Fruit fly (Drosophila melanogaster) whole organism, embryonic: Measurements from ENCODE around the gene Lim3.

Experiments
- B-H1 ChIP-seq: fragments of 200-800 bp; sonication (Bioruptor generic); IDR thresholded peaks from 3 replicates; pipeline ENCODE4 v1.3.6; 2022; ENCODE audit warnings: missing biosample characterization, missing genetic modification characterization
- CG11504 ChIP-seq: fragments of 200-800 bp; sonication (Bioruptor generic); optimal IDR thresholded peaks from 3 replicates; lab custom pipeline; 2019; ENCODE audit warnings: missing biosample characterization, mild to moderate bottlenecking, missing genetic modification characterization, moderate library complexity
- CG13287 ChIP-seq: fragments of 200-800 bp; sonication (Bioruptor generic); IDR thresholded peaks from 2 replicates; pipeline ENCODE4 v1.3.6; 2022; ENCODE audit warnings: missing biosample characterization, missing genetic modification characterization; ENCODE audit not compliant: partially characterized antibody
- CG13775 ChIP-seq: fragments of 200-800 bp; sonication (Bioruptor generic); optimal IDR thresholded peaks from 3 replicates; lab custom pipeline; 2017; ENCODE audit warnings: missing biosample characterization, mild to moderate bottlenecking, missing genetic modification characterization
- CG14710 ChIP-seq: fragments of 200-800 bp; sonication (Bioruptor generic); optimal IDR thresholded peaks from 3 replicates; lab custom pipeline; 2019; ENCODE audit warnings: missing biosample characterization, mild to moderate bottlenecking, missing genetic modification characterization, moderate library complexity
- CG14860 ChIP-seq: fragments of 200-800 bp; sonication (Bioruptor generic); IDR thresholded peaks from 3 replicates; pipeline ENCODE4 v1.3.6; 2022; ENCODE audit warnings: missing biosample characterization, missing genetic modification characterization; ENCODE audit not compliant: partially characterized antibody
- CG2116 ChIP-seq: fragments of 200-800 bp; sonication (Bioruptor generic); optimal IDR thresholded peaks from 3 replicates; lab custom pipeline; 2018; ENCODE audit warnings: missing biosample characterization, mild to moderate bottlenecking, missing genetic modification characterization
- CG34224 ChIP-seq: fragments of 200-800 bp; sonication (Bioruptor generic); IDR thresholded peaks from 3 replicates; pipeline ENCODE4 v1.3.6; 2022; ENCODE audit warnings: missing biosample characterization, missing genetic modification characterization; ENCODE audit not compliant: partially characterized antibody
- CG6254 ChIP-seq: fragments of 200-800 bp; sonication (Bioruptor generic); optimal IDR thresholded peaks from 3 replicates; lab custom pipeline; 2017; ENCODE audit warnings: mild to moderate bottlenecking, missing biosample characterization, missing genetic modification reagents, missing genetic modification characterization
- CG8281 ChIP-seq: fragments of 200-800 bp; sonication (Bioruptor generic); optimal IDR thresholded peaks from 2 replicates; lab custom pipeline; 2018; ENCODE audit warnings: missing biosample characterization, mild to moderate bottlenecking, missing genetic modification characterization, moderate library complexity
- CrebB ChIP-seq: fragments of 200-800 bp; sonication (Bioruptor generic); optimal IDR thresholded peaks from 3 replicates; lab custom pipeline; 2018; ENCODE audit warnings: missing biosample characterization, mild to moderate bottlenecking, missing genetic modification characterization
- Dref ChIP-seq: fragments of 200-800 bp; sonication (Bioruptor generic); IDR thresholded peaks from 2 replicates; pipeline ENCODE4 v1.3.6; 2022; ENCODE audit warnings: missing biosample characterization, missing genetic modification characterization
- E2f2 ChIP-seq: fragments of 200-800 bp; sonication (Bioruptor generic); IDR thresholded peaks from 2 replicates; pipeline ENCODE4 v1.3.6; 2022; ENCODE audit warnings: missing biosample characterization, missing genetic modification characterization
- Elba2 ChIP-seq: fragments of 200-800 bp; sonication (Bioruptor generic); optimal IDR thresholded peaks from 3 replicates; lab custom pipeline; 2016; ENCODE audit warnings: missing biosample characterization, missing genetic modification characterization
- Fer2 ChIP-seq: fragments of 200-800 bp; sonication (Bioruptor generic); optimal IDR thresholded peaks from 2 replicates; lab custom pipeline; 2018; ENCODE audit warnings: missing biosample characterization, mild to moderate bottlenecking, missing genetic modification characterization, moderate library complexity
- GATAe ChIP-seq: fragments of 200-800 bp; sonication (Bioruptor generic); conservative IDR thresholded peaks from 2 replicates; pipeline ENCODE4 v1.3.6; 2022; ENCODE audit warnings: missing biosample characterization, missing genetic modification characterization
- HLH3B ChIP-seq: fragments of 200-800 bp; sonication (Bioruptor generic); IDR thresholded peaks from 2 replicates; pipeline ENCODE4 v1.3.6; 2022; ENCODE audit warnings: missing biosample characterization, missing genetic modification characterization
- HLH54F ChIP-seq: fragments of 200-800 bp; sonication (Bioruptor generic); optimal IDR thresholded peaks from 3 replicates; lab custom pipeline; 2016; ENCODE audit warnings: missing biosample characterization, missing genetic modification characterization
- HmgZ ChIP-seq: fragments of 200-800 bp; sonication (Bioruptor generic); optimal IDR thresholded peaks from 2 replicates; lab custom pipeline; 2018; ENCODE audit warnings: missing biosample characterization, mild to moderate bottlenecking, missing genetic modification characterization
- Hr51 ChIP-seq, 2 experiments: fragments of 200-800 bp; sonication (Bioruptor generic); optimal IDR thresholded peaks; 2 replicates in 1 of 2; 3 replicates in 1 of 2; lab custom pipeline; 2016 to 2018; ENCODE audit warnings: missing biosample characterization in 2 of 2, missing genetic modification characterization in 2 of 2, mild to moderate bottlenecking in 1 of 2, moderate library complexity in 1 of 2
- Hr78 ChIP-seq, 2 experiments: fragments of 200-800 bp in 1 of 2; fragments of >200 bp in 1 of 2; sonication (Bioruptor generic) in 1 of 2; optimal IDR thresholded peaks; 2 replicates each; lab custom pipeline; 2017 to 2019; ENCODE audit warnings: missing biosample characterization in 2 of 2, missing genetic modification characterization in 2 of 2, mild to moderate bottlenecking in 1 of 2, moderate library complexity in 1 of 2
- MBD-R2 ChIP-seq: fragments of 200-800 bp; sonication (Bioruptor generic); IDR thresholded peaks from 2 replicates; pipeline ENCODE4 v1.3.6; 2022; ENCODE audit warnings: missing biosample characterization, missing genetic modification characterization
- Opbp ChIP-seq: fragments of 200-800 bp; sonication (Bioruptor generic); IDR thresholded peaks from 3 replicates; pipeline ENCODE4 v1.3.6; 2022; ENCODE audit warnings: missing biosample characterization, missing genetic modification characterization; ENCODE audit not compliant: partially characterized antibody
- PHDP ChIP-seq: fragments of 200-800 bp; sonication (Bioruptor generic); optimal IDR thresholded peaks from 3 replicates; lab custom pipeline; 2018; ENCODE audit warnings: missing biosample characterization, mild to moderate bottlenecking, missing genetic modification characterization, moderate library complexity
- Pdp1 ChIP-seq, 2 experiments: fragments of 200-800 bp; sonication (Bioruptor generic); optimal IDR thresholded peaks; 3 replicates each; lab custom pipeline; 2016; ENCODE audit warnings: missing biosample characterization in 2 of 2, missing genetic modification characterization in 2 of 2, mild to moderate bottlenecking in 1 of 2, moderate library complexity in 1 of 2
- ab ChIP-seq: fragments of 200-800 bp; sonication (Bioruptor generic); optimal IDR thresholded peaks from 2 replicates; lab custom pipeline; 2016; ENCODE audit warnings: missing biosample characterization, missing genetic modification characterization
- ac ChIP-seq: fragments of 200-800 bp; sonication (Bioruptor generic); optimal IDR thresholded peaks from 3 replicates; lab custom pipeline; 2017; ENCODE audit warnings: missing biosample characterization, mild to moderate bottlenecking, missing genetic modification characterization
- amos ChIP-seq: fragments of 200-800 bp; sonication (Bioruptor generic); IDR thresholded peaks from 2 replicates; pipeline ENCODE4 v1.3.6; 2022; ENCODE audit warnings: missing biosample characterization, missing genetic modification characterization; ENCODE audit not compliant: partially characterized antibody
- bigmax ChIP-seq: fragments of 200-800 bp; sonication (Bioruptor generic); optimal IDR thresholded peaks from 2 replicates; lab custom pipeline; 2018; ENCODE audit warnings: missing biosample characterization, mild to moderate bottlenecking, missing genetic modification characterization
- gcm2 ChIP-seq: fragments of 200-800 bp; sonication (Bioruptor generic); optimal IDR thresholded peaks from 2 replicates; lab custom pipeline; 2016; ENCODE audit warnings: missing biosample characterization, missing genetic modification characterization
- hbn ChIP-seq: fragments of 200-800 bp; sonication (Bioruptor generic); IDR thresholded peaks from 2 replicates; pipeline ENCODE4 v1.3.6; 2022; ENCODE audit warnings: missing biosample characterization, missing genetic modification characterization; ENCODE audit not compliant: partially characterized antibody
- jigr1 ChIP-seq: fragments of 200-800 bp; sonication (Bioruptor generic); IDR thresholded peaks from 3 replicates; pipeline ENCODE4 v1.3.6; 2022; ENCODE audit warnings: missing biosample characterization, missing genetic modification characterization
- kay ChIP-seq: fragments of 200-800 bp; sonication (Bioruptor generic); optimal IDR thresholded peaks from 2 replicates; lab custom pipeline; 2016; ENCODE audit warnings: missing biosample characterization, missing genetic modification characterization
- lov ChIP-seq, 2 experiments: fragments of 200-800 bp in 1 of 2; fragments of >200 bp in 1 of 2; sonication (Bioruptor generic) in 1 of 2; IDR thresholded peaks in 1 of 2; optimal IDR thresholded peaks in 1 of 2; 2 replicates in 1 of 2; 3 replicates in 1 of 2; pipeline versions ENCODE4 v1.3.6 to Lab custom; 2017 to 2022; ENCODE audit warnings: missing biosample characterization in 1 of 2, missing genetic modification characterization in 1 of 2
- onecut ChIP-seq: fragments of 200-800 bp; sonication (Bioruptor generic); IDR thresholded peaks from 2 replicates; pipeline ENCODE4 v1.3.6; 2022; ENCODE audit warnings: missing biosample characterization, missing genetic modification characterization
- pho ChIP-seq: fragments of 200-800 bp; sonication (Bioruptor generic); optimal IDR thresholded peaks from 2 replicates; lab custom pipeline; 2016; ENCODE audit warnings: missing biosample characterization, missing genetic modification characterization
- ranshi ChIP-seq: fragments of 200-800 bp; sonication (Bioruptor generic); IDR thresholded peaks from 2 replicates; pipeline ENCODE4 v1.3.6; 2022; ENCODE audit warnings: missing biosample characterization, missing genetic modification characterization
- sna ChIP-seq: fragments of 200-800 bp; sonication (Bioruptor generic); IDR thresholded peaks from 2 replicates; pipeline ENCODE4 v1.3.6; 2022; ENCODE audit warnings: missing biosample characterization, missing genetic modification characterization; ENCODE audit not compliant: partially characterized antibody
- sob ChIP-seq: fragments of 200-800 bp; sonication (Bioruptor generic); IDR thresholded peaks from 2 replicates; pipeline ENCODE4 v1.3.6; 2022; ENCODE audit warnings: missing biosample characterization, missing genetic modification characterization
- sug ChIP-seq: fragments of 200-800 bp; optimal IDR thresholded peaks from 2 replicates; lab custom pipeline; 2019; ENCODE audit warnings: missing biosample characterization, mild to moderate bottlenecking, missing genetic modification characterization, moderate library complexity
- tna ChIP-seq: fragments of 200-800 bp; sonication (Bioruptor generic); IDR thresholded peaks from 2 replicates; pipeline ENCODE4 v1.3.6; 2022; ENCODE audit warnings: missing biosample characterization, missing genetic modification characterization; ENCODE audit not compliant: partially characterized antibody
- trem ChIP-seq: fragments of 200-800 bp; optimal IDR thresholded peaks from 3 replicates; lab custom pipeline; 2019; ENCODE audit warnings: missing biosample characterization, mild to moderate bottlenecking, missing genetic modification characterization, moderate library complexity
- unc-4 ChIP-seq: fragments of 200-800 bp; sonication (Bioruptor generic); IDR thresholded peaks from 2 replicates; pipeline ENCODE4 v1.3.6; 2022; ENCODE audit warnings: missing biosample characterization, missing genetic modification characterization; ENCODE audit not compliant: partially characterized antibody

Lim3 gene

DNA sequence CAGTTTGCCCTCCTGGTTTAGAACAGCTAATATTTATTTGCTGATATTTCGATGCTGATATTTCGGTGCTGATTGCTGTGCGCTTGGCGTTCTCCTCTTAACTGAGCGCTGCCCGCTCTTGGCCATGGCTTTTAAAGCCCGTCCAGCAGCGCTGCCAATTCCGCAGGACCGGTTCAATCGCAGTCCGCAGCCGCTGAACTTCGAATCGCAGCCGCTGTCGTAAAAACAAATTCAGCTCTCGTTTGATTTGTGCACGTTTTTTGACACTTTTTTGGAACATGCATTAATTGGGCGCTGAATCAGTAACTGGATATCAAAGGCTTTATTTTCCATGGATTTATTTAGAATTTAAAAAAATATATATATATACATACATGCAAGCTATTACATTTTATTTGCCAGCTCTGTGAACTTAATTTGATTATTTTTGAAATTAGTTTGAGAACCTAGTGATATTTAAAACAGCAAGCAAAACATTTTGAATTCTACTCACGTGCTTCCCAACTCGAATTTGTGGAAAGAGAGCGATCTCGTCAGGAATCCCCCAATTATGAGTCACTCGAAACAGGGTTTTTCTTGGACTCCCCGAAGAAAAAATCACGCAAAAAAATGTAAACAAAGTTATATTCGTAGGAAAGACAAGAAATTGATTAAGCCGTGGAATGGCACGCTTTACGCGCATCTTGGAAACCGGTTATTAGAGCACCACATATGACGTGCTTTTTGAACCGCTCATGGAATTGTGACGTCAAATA lies 12.1 kb upstream of the Lim3 start, which contains the start of gene Ddc (continued):
- TF ChIP-seq CG14710 (tag; lab: Kevin White, UChicago): no peak
- TF ChIP-seq jigr1 (GFP tag; lab: Robert Waterston, UW): no peak
- TF ChIP-seq CG6254 (GFP tag; lab: Kevin White, UChicago): no peak
- no peak for TF ChIP-seq lov (optimal IDR thresholded peaks at IDR 0.05; lab: Kevin White, UChicago)
- TF ChIP-seq lov (GFP tag; IDR thresholded peaks at IDR 0.05; lab: Robert Waterston, UW): no peak
- TF ChIP-seq, all 482 proteins: peak for 21

DNA sequence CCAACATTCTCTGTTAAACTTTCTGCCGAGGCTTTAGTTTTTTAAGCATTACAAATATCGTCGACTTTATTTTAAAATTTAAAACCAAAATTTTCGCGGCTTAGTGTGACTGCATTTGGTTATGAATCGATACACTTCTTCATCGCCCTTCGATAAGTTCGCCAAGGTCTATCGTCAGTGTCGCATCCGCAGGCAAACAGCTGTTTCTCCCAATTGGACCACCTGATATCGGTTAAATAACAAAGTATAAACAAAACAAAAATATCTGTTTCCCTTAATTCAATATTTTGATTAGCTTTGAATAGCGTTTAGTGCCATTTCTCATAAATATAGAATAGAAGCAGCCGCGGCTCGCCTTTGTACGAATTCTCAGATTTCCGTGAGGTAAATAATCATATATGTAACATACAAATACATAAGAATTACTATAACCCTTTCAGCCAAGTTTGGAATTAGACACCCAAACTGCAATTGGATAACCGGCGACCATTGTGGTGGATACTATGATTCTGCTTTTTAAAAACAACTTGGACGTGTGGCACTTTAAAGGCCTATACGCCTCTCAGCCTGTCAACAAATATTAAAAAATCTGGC lies 6.1 kb upstream of the Lim3 start, which contains the start of gene CG10561:
CG10561 (plus strand) TSS at position 219 of the 594 bp plus-strand sequence.
- TF ChIP-seq PHDP (tag; lab: Kevin White, UChicago) (no peak), Fer2 (no peak), amos (GFP tag; lab: Robert Waterston, UW) (peak; percentile 62; the same call in 1 of the 2 replicates), CG2116 (peak; percentile 90), ab (no peak), CG13775 (GFP tag; lab: Kevin White, UChicago) (no peak), hbn (GFP tag; lab: Robert Waterston, UW) (peak; percentile 78), B-H1 (no peak), gcm2 (GFP tag; lab: Kevin White, UChicago) (no peak), HLH3B (no peak), ranshi (GFP tag; lab: Robert Waterston, UW) (no peak), ac (GFP tag; lab: Kevin White, UChicago) (no peak), HmgZ (tag; lab: Kevin White, UChicago) (peak; percentile 26), Hr51 (GFP tag; optimal IDR thresholded peaks at IDR 0.05; lab: Kevin White, UChicago) (no peak), CG14710 (tag; lab: Kevin White, UChicago) (peak; percentile 27), sug (tag; lab: Kevin White, UChicago) (peak; percentile 21), CG13287 (GFP tag; lab: Robert Waterston, UW) (peak; percentile 88), MBD-R2 (GFP tag; lab: Robert Waterston, UW) (peak; percentile 77), kay (no peak), GATAe (GFP tag; lab: Robert Waterston, UW) (no peak), onecut (peak; percentile 14; the same call in 1 of the 2 replicates), trem (tag; lab: Kevin White, UChicago) (peak; percentile 41), Hr78 (GFP tag; optimal IDR thresholded peaks at IDR 0.05; lab: Kevin White, UChicago) (no peak), Pdp1 (GFP tag; optimal IDR thresholded peaks at IDR 0.05; lab: Kevin White, UChicago) (peak in 1 of 2 experiments; percentile 90), unc-4 (peak; percentile 78), sob (GFP tag; lab: Robert Waterston, UW) (peak; percentile 39; the same call in 1 of the 2 replicates), CG8281 (tag; lab: Kevin White, UChicago) (no peak), bigmax (GFP tag; lab: Kevin White, UChicago) (peak; percentile 44), Elba2 (peak; percentile 90), CG34224 (GFP tag; lab: Robert Waterston, UW) (peak; percentile 88), pho (GFP tag; lab: Kevin White, UChicago) (no peak), Dref (GFP tag; lab: Robert Waterston, UW) (peak; percentile 92), Opbp (peak; percentile 74; the same call in 2 of the 3 replicates), sna (GFP tag; lab: Robert Waterston, UW) (peak; percentile 80), E2f2 (GFP tag; lab: Robert Waterston, UW) (peak; percentile 97), HLH54F (no peak), CG11504 (tag; lab: Kevin White, UChicago) (peak; percentile 28), CrebB (no peak), tna (GFP tag; lab: Robert Waterston, UW) (peak; percentile 54; the same call in 1 of the 2 replicates), CG14860 (GFP tag; lab: Robert Waterston, UW) (peak; percentile 31; the same call in 1 of the 3 replicates)
